Worm (Caenorhabditis elegans) whole organism, L1 larva: ENCODE measurements around the gene tbce-1.

ENCODE experiments used
- C16A3.4 ChIP-seq: fragments of 150-350 bp; optimal IDR thresholded peaks from 2 replicates; lab custom pipeline; 2014; ENCODE audit warnings: missing biosample characterization, missing genetic modification characterization
- C34B4.2 ChIP-seq: sonication (generic microtip); optimal IDR thresholded peaks from 2 replicates; lab custom pipeline; 2017; ENCODE audit warnings: mild to moderate bottlenecking, missing genetic modification characterization, missing compliant biosample characterization
- alr-1 ChIP-seq: fragments of 200-800 bp; sonication (Bioruptor generic); optimal IDR thresholded peaks from 2 replicates; lab custom pipeline; 2018; ENCODE audit warnings: borderline replicate concordance, mild to moderate bottlenecking, missing genetic modification characterization, missing compliant biosample characterization
- aly-2 ChIP-seq: fragments of 150-350 bp; optimal IDR thresholded peaks from 2 replicates; lab custom pipeline; 2014; ENCODE audit warnings: missing biosample characterization, missing genetic modification characterization
- ama-1 ChIP-seq: fragments of 150-350 bp; optimal IDR thresholded peaks from 2 replicates; lab custom pipeline; 2014
- blmp-1 ChIP-seq: fragments of 150-350 bp; optimal IDR thresholded peaks from 2 replicates; lab custom pipeline; 2014; ENCODE audit warnings: missing biosample characterization, missing genetic modification characterization
- ceh-8 ChIP-seq: fragments of 200-800 bp; sonication (Bioruptor generic); optimal IDR thresholded peaks from 2 replicates; lab custom pipeline; 2018; ENCODE audit warnings: mild to moderate bottlenecking, missing genetic modification characterization, moderate library complexity, missing compliant biosample characterization
- ceh-82 ChIP-seq, 3 experiments: fragments of 150-350 bp in 1 of 3; sonication (generic microtip) in 2 of 3; optimal IDR thresholded peaks; 2 replicates each; lab custom pipeline; 2014 to 2017; ENCODE audit warnings: missing biosample characterization in 3 of 3, missing genetic modification characterization in 3 of 3
- ceh-88 ChIP-seq: fragments of 200-800 bp; sonication (Bioruptor generic); IDR thresholded peaks from 2 replicates; pipeline ENCODE4 v1.3.6; 2022; ENCODE audit warnings: missing genetic modification characterization, missing compliant biosample characterization
- ceh-90 ChIP-seq: sonication (generic microtip); optimal IDR thresholded peaks from 2 replicates; lab custom pipeline; 2016; ENCODE audit warnings: missing genetic modification characterization, missing compliant biosample characterization
- ces-1 ChIP-seq: fragments of 150-350 bp; optimal IDR thresholded peaks from 2 replicates; lab custom pipeline; 2014; ENCODE audit warnings: missing biosample characterization, missing genetic modification reagents, missing genetic modification characterization
- dsc-1 ChIP-seq: sonication (generic microtip); optimal IDR thresholded peaks from 2 replicates; lab custom pipeline; 2016; ENCODE audit warnings: mild to moderate bottlenecking, missing genetic modification characterization, missing compliant biosample characterization
- efl-3 ChIP-seq: fragments of 200-800 bp; sonication (Bioruptor generic); optimal IDR thresholded peaks from 2 replicates; lab custom pipeline; 2018; ENCODE audit warnings: mild to moderate bottlenecking, missing genetic modification characterization, missing compliant biosample characterization
- egl-27 ChIP-seq, 2 experiments: fragments of 150-350 bp in 1 of 2; sonication (generic microtip); optimal IDR thresholded peaks; 3 replicates each; lab custom pipeline; 2017 to 2018; ENCODE audit warnings: missing biosample characterization in 2 of 2, missing genetic modification characterization in 2 of 2, missing genetic modification reagents in 2 of 2
- elt-2 ChIP-seq: sonication (generic microtip); optimal IDR thresholded peaks from 2 replicates; lab custom pipeline; 2016; ENCODE audit warnings: missing genetic modification characterization, mild to moderate bottlenecking, inconsistent platforms, missing compliant biosample characterization, missing genetic modification reagents
- elt-3 ChIP-seq, 6 experiments: fragments of 150-350 bp in 1 of 6; sonication (generic microtip); optimal IDR thresholded peaks; 2 replicates each; lab custom pipeline; 2017 to 2018; ENCODE audit warnings: missing biosample characterization in 6 of 6, missing genetic modification characterization in 6 of 6, inconsistent platforms in 1 of 6
- fkh-10 ChIP-seq: sonication (generic microtip); optimal IDR thresholded peaks from 2 replicates; lab custom pipeline; 2017; ENCODE audit warnings: missing biosample characterization, missing genetic modification reagents, missing genetic modification characterization
- fkh-8 ChIP-seq: sonication (generic microtip); optimal IDR thresholded peaks from 2 replicates; lab custom pipeline; 2016; ENCODE audit warnings: mild to moderate bottlenecking, missing genetic modification characterization, missing compliant biosample characterization
- fos-1 ChIP-seq: fragments of 150-350 bp; optimal IDR thresholded peaks from 2 replicates; lab custom pipeline; 2014; ENCODE audit warnings: missing biosample characterization, missing genetic modification characterization
- grh-1 ChIP-seq: fragments of 200-800 bp; sonication (Bioruptor generic); IDR thresholded peaks from 2 replicates; pipeline ENCODE4 v1.3.6; 2022; ENCODE audit warnings: missing genetic modification reagents, missing genetic modification characterization, missing compliant biosample characterization
- hlh-4 ChIP-seq: sonication (generic microtip); optimal IDR thresholded peaks from 2 replicates; lab custom pipeline; 2016; ENCODE audit warnings: mild to moderate bottlenecking, missing genetic modification characterization, missing compliant biosample characterization
- hpl-2 ChIP-seq: fragments of 150-350 bp; optimal IDR thresholded peaks from 2 replicates; lab custom pipeline; 2014; ENCODE audit warnings: missing biosample characterization, missing genetic modification reagents, missing genetic modification characterization
- irx-1 ChIP-seq: sonication (generic microtip); optimal IDR thresholded peaks from 2 replicates; lab custom pipeline; 2016; ENCODE audit warnings: missing genetic modification characterization, missing compliant biosample characterization
- lin-13 ChIP-seq: fragments of 150-350 bp; optimal IDR thresholded peaks from 2 replicates; lab custom pipeline; 2014; ENCODE audit warnings: missing biosample characterization, missing genetic modification reagents, missing genetic modification characterization
- lin-14 ChIP-seq: fragments of 200-800 bp; sonication (Bioruptor generic); optimal IDR thresholded peaks from 2 replicates; lab custom pipeline; 2018; ENCODE audit warnings: mild to moderate bottlenecking, missing genetic modification characterization, moderate library complexity, missing compliant biosample characterization
- lin-15B ChIP-seq: fragments of 150-350 bp; sonication (generic microtip); optimal IDR thresholded peaks from 3 replicates; lab custom pipeline; 2014; ENCODE audit warnings: missing biosample characterization, missing genetic modification characterization
- lin-39 ChIP-seq: fragments of 150-350 bp; optimal IDR thresholded peaks from 2 replicates; lab custom pipeline; 2014; ENCODE audit warnings: missing biosample characterization, missing genetic modification reagents, missing genetic modification characterization
- lir-3 ChIP-seq: sonication (generic microtip); optimal IDR thresholded peaks from 2 replicates; lab custom pipeline; 2016; ENCODE audit warnings: mild to moderate bottlenecking, missing genetic modification characterization, moderate library complexity, missing compliant biosample characterization; ENCODE audit not compliant: poor library complexity
- lsy-2 ChIP-seq, 2 experiments: fragments of 150-350 bp; optimal IDR thresholded peaks; 2 replicates each; lab custom pipeline; 2014; ENCODE audit warnings: missing biosample characterization in 2 of 2, missing genetic modification characterization in 2 of 2
- mep-1 ChIP-seq: fragments of 150-350 bp; optimal IDR thresholded peaks from 2 replicates; lab custom pipeline; 2014; ENCODE audit warnings: missing biosample characterization, missing genetic modification characterization
- nhr-11 ChIP-seq: fragments of 150-350 bp; optimal IDR thresholded peaks from 2 replicates; lab custom pipeline; 2014; ENCODE audit warnings: missing biosample characterization, missing genetic modification characterization
- nhr-12 ChIP-seq: sonication (generic microtip); optimal IDR thresholded peaks from 2 replicates; lab custom pipeline; 2017; ENCODE audit warnings: missing biosample characterization, missing genetic modification characterization
- nhr-19 ChIP-seq: fragments of 200-800 bp; sonication (Bioruptor generic); conservative IDR thresholded peaks from 2 replicates; pipeline ENCODE4 v1.3.6; 2022; ENCODE audit warnings: missing genetic modification characterization, missing compliant biosample characterization
- nhr-20 ChIP-seq: sonication (generic microtip); optimal IDR thresholded peaks from 2 replicates; lab custom pipeline; 2016; ENCODE audit warnings: mild to moderate bottlenecking, missing genetic modification characterization, missing compliant biosample characterization
- nhr-76 ChIP-seq: sonication (generic microtip); optimal IDR thresholded peaks from 2 replicates; lab custom pipeline; 2017; ENCODE audit warnings: missing biosample characterization, missing genetic modification characterization
- nhr-84 ChIP-seq: sonication (generic microtip); optimal IDR thresholded peaks from 2 replicates; lab custom pipeline; 2017; ENCODE audit warnings: missing biosample characterization, missing genetic modification characterization
- nhr-90 ChIP-seq: sonication (generic microtip); optimal IDR thresholded peaks from 2 replicates; lab custom pipeline; 2016; ENCODE audit warnings: mild to moderate bottlenecking, missing genetic modification characterization, missing compliant biosample characterization; ENCODE audit not compliant: poor library complexity
- pag-3 ChIP-seq: sonication (generic microtip); optimal IDR thresholded peaks from 2 replicates; lab custom pipeline; 2017; ENCODE audit warnings: missing genetic modification characterization, mild to moderate bottlenecking, missing compliant biosample characterization, antibody characterized with exemption, borderline replicate concordance; ENCODE audit not compliant: insufficient read depth
- pax-3 ChIP-seq: fragments of 200-800 bp; sonication (Bioruptor generic); optimal IDR thresholded peaks from 2 replicates; lab custom pipeline; 2018; ENCODE audit warnings: mild to moderate bottlenecking, missing genetic modification characterization, moderate library complexity, missing compliant biosample characterization
- pqm-1 ChIP-seq: sonication (generic microtip); optimal IDR thresholded peaks from 3 replicates; lab custom pipeline; 2017; ENCODE audit warnings: missing biosample characterization, missing genetic modification characterization
- skn-1 ChIP-seq: fragments of 150-350 bp; optimal IDR thresholded peaks from 2 replicates; lab custom pipeline; 2014; ENCODE audit warnings: missing biosample characterization, missing genetic modification characterization
- snpc-4 ChIP-seq: fragments of 150-350 bp; optimal IDR thresholded peaks from 2 replicates; lab custom pipeline; 2014; ENCODE audit warnings: missing biosample characterization, missing genetic modification characterization
- snu-23 ChIP-seq: sonication (generic microtip); optimal IDR thresholded peaks from 2 replicates; lab custom pipeline; 2016; ENCODE audit warnings: missing genetic modification characterization, missing compliant biosample characterization
- sox-4 ChIP-seq: sonication (generic microtip); optimal IDR thresholded peaks from 2 replicates; lab custom pipeline; 2016; ENCODE audit warnings: missing genetic modification characterization, missing compliant biosample characterization
- tbx-2 ChIP-seq: sonication (generic microtip); optimal IDR thresholded peaks from 2 replicates; lab custom pipeline; 2016; ENCODE audit warnings: missing genetic modification characterization, missing compliant biosample characterization
- tlp-1 ChIP-seq: fragments of 150-350 bp; optimal IDR thresholded peaks from 2 replicates; lab custom pipeline; 2014; ENCODE audit warnings: missing biosample characterization, missing genetic modification characterization
- unc-130 ChIP-seq: fragments of 150-350 bp; optimal IDR thresholded peaks from 2 replicates; lab custom pipeline; 2017; ENCODE audit warnings: missing biosample characterization, missing genetic modification characterization, inconsistent platforms
- unc-30 ChIP-seq: sonication (generic microtip); optimal IDR thresholded peaks from 2 replicates; lab custom pipeline; 2017; ENCODE audit warnings: missing biosample characterization, missing genetic modification characterization
- unc-98 ChIP-seq: fragments of 200-800 bp; sonication (Bioruptor generic); IDR thresholded peaks from 2 replicates; pipeline ENCODE4 v1.3.6; 2022; ENCODE audit warnings: missing genetic modification characterization, missing compliant biosample characterization
- vab-15 ChIP-seq: sonication (generic microtip); optimal IDR thresholded peaks from 2 replicates; lab custom pipeline; 2017; ENCODE audit warnings: missing genotype, mild to moderate bottlenecking, missing genetic modification characterization, missing compliant biosample characterization
- zag-1 ChIP-seq: fragments of 150-350 bp; optimal IDR thresholded peaks from 2 replicates; lab custom pipeline; 2014; ENCODE audit warnings: missing biosample characterization, missing genetic modification characterization
- zip-4 ChIP-seq: fragments of 200-800 bp; sonication (Bioruptor generic); optimal IDR thresholded peaks from 2 replicates; lab custom pipeline; 2018; ENCODE audit warnings: mild to moderate bottlenecking, missing genetic modification characterization, moderate library complexity, missing compliant biosample characterization

The tbce-1 gene

ce11 chrIV:8289580-8290323 lies 4.7 kb upstream of the tbce-1 start, which contains the start of gene daf-31 (continued):
- no peak for TF ChIP-seq lin-39
- no peak for TF ChIP-seq zip-4 (GFP tag; lab: Kevin White, UChicago)
- no peak for TF ChIP-seq unc-130 (tag; lab: Kevin White, UChicago)
- peak; percentile 64 to 86 for TF ChIP-seq lsy-2 (tag; optimal IDR thresholded peaks at IDR 0.05; lab: Kevin White, UChicago)
- TF ChIP-seq tbx-2, result peak; percentile 18
- TF ChIP-seq lin-14 (GFP tag; lab: Kevin White, UChicago), result no peak
- no peak for TF ChIP-seq egl-27 (tag; optimal IDR thresholded peaks at IDR 0.05; lab: Kevin White, UChicago)
- TF ChIP-seq C34B4.2, result no peak
- TF ChIP-seq ceh-90 (tag; lab: Kevin White, UChicago), result no peak
- TF ChIP-seq irx-1 (tag; lab: Kevin White, UChicago), result peak; percentile 33
- no peak for TF ChIP-seq zag-1 (tag; lab: Kevin White, UChicago)
- TF ChIP-seq snu-23 (GFP tag; lab: Kevin White, UChicago), result peak; percentile 65
- TF ChIP-seq vab-15 (tag; lab: Kevin White, UChicago), result no peak
- TF ChIP-seq lin-15B, result peak; percentile 18
- TF ChIP-seq nhr-12 (tag; lab: Kevin White, UChicago), result no peak
- TF ChIP-seq snpc-4 (tag; lab: Kevin White, UChicago), result peak; percentile 14
- TF ChIP-seq skn-1 (tag; lab: Kevin White, UChicago), result peak; percentile 2
- no peak for TF ChIP-seq nhr-11 (tag; lab: Kevin White, UChicago)
- peak; percentile 69 for TF ChIP-seq mep-1
- no peak for TF ChIP-seq tlp-1
- TF ChIP-seq elt-2 (tag; lab: Kevin White, UChicago), result no peak
- TF ChIP-seq ces-1 (GFP tag; lab: Kevin White, UChicago), result no peak
- TF ChIP-seq fos-1 (tag; lab: Kevin White, UChicago), result no peak
- TF ChIP-seq fkh-8 (tag; lab: Kevin White, UChicago), result no peak
- no peak for TF ChIP-seq efl-3 (GFP tag; lab: Kevin White, UChicago)
- TF ChIP-seq hpl-2 (GFP tag; lab: Kevin White, UChicago), result no peak
- no peak for TF ChIP-seq aly-2 (tag; lab: Kevin White, UChicago)
- peak; percentile 61 for TF ChIP-seq nhr-20 (tag; lab: Kevin White, UChicago)
- no peak for TF ChIP-seq nhr-19
- TF ChIP-seq elt-3 (tag; optimal IDR thresholded peaks at IDR 0.05; lab: Kevin White, UChicago), result peak in 1 of 6 experiments; percentile 57
- TF ChIP-seq sox-4 (tag; lab: Kevin White, UChicago), result no peak
- no peak for TF ChIP-seq ceh-8
- no peak for TF ChIP-seq ceh-88 (GFP tag; lab: Robert Waterston, UW)
- TF ChIP-seq nhr-84, result no peak
- TF ChIP-seq blmp-1, result peak; percentile 69
- TF ChIP-seq fkh-10 (GFP tag; lab: Kevin White, UChicago), result no peak
- TF ChIP-seq pax-3 (tag; lab: Kevin White, UChicago), result no peak
- peak; percentile 60 for TF ChIP-seq C16A3.4 (tag; lab: Kevin White, UChicago)
- no peak for TF ChIP-seq nhr-76 (tag; lab: Kevin White, UChicago)
- TF ChIP-seq unc-98, result no peak
- no peak for TF ChIP-seq ama-1 (lab: Kevin White, UChicago)
- TF ChIP-seq nhr-90 (tag; lab: Kevin White, UChicago), result peak; percentile 6
- no peak for TF ChIP-seq unc-30 (tag; lab: Kevin White, UChicago)
- TF ChIP-seq pqm-1 (tag; lab: Kevin White, UChicago), result no peak
- no peak for TF ChIP-seq alr-1 (tag; lab: Kevin White, UChicago)
- no peak for TF ChIP-seq grh-1 (GFP tag; lab: Robert Waterston, UW)
- no peak for TF ChIP-seq hlh-4 (tag; lab: Kevin White, UChicago)
- TF ChIP-seq pag-3, result no peak
- no peak for TF ChIP-seq lir-3
- TF ChIP-seq dsc-1 (tag; lab: Kevin White, UChicago), result peak; percentile 35
- peak in 2 of 3 experiments; percentile 36 to 72 for TF ChIP-seq ceh-82 (tag; optimal IDR thresholded peaks at IDR 0.05; lab: Kevin White, UChicago)
- TF ChIP-seq lin-13 (GFP tag; lab: Kevin White, UChicago), result no peak
